Fruit fly (Drosophila melanogaster): ENCODE data around the gene CG14113.

DNA sequence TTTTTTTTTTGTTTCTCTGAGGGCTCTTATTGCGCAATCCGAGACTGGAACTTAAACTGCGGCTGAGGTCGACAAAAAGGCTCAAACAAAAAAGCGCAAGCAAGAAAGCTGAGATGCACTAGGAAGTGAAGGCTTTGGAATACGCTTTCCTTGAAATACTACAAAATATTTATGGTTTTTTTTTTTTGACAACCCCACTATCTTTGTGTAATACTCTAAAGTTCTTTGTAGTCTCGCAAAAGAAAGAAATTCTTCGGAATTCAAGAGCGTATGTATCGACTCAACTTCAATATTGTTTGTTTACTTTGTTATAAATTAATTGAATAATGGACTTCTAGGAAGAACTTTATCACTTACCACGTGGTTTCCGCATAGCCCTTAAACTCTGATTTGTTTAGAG is 40.8 kb upstream of the CG14113 start:
- TF ChIP-seq usp (GFP tag; optimal IDR thresholded peaks at IDR 0.05): no peak
- no peak for TF ChIP-seq psq (optimal IDR thresholded peaks at IDR 0.05)
- TF ChIP-seq CG8478 (optimal IDR thresholded peaks at IDR 0.05): no peak
- TF ChIP-seq Dll (optimal IDR thresholded peaks at IDR 0.05): no peak
